Worm (Caenorhabditis elegans) whole organism, young adult: ENCODE data around the gene alfa-1.

Experiments
- B0019.2 ChIP-seq: fragments of 200-800 bp; sonication (Bioruptor generic); conservative IDR thresholded peaks from 2 replicates; pipeline ENCODE4 v1.3.6; 2022; ENCODE audit warnings: missing genetic modification reagents, missing genetic modification characterization, missing compliant biosample characterization
- B0035.1 ChIP-seq: sonication (generic microtip); optimal IDR thresholded peaks from 2 replicates; lab custom pipeline; 2016; ENCODE audit warnings: missing genetic modification characterization, mild to moderate bottlenecking, missing compliant biosample characterization, missing genotype, missing genetic modification reagents
- B0261.1 ChIP-seq: sonication (generic microtip); optimal IDR thresholded peaks from 2 replicates; lab custom pipeline; 2016; ENCODE audit warnings: mild to moderate bottlenecking, missing genetic modification characterization, moderate library complexity, missing compliant biosample characterization
- C06A6.2 ChIP-seq: fragments of 200-800 bp; sonication (Bioruptor generic); conservative IDR thresholded peaks from 2 replicates; pipeline ENCODE4 v1.3.6; 2022; ENCODE audit warnings: missing genetic modification characterization, missing compliant biosample characterization
- D2030.7 ChIP-seq: fragments of 200-800 bp; sonication (Bioruptor generic); IDR thresholded peaks from 2 replicates; pipeline ENCODE4 v1.3.6; 2022; ENCODE audit warnings: missing genetic modification reagents, missing genetic modification characterization, missing compliant biosample characterization
- F10E7.11 ChIP-seq: sonication (generic microtip); optimal IDR thresholded peaks from 2 replicates; lab custom pipeline; 2017; ENCODE audit warnings: mild to moderate bottlenecking, missing genetic modification characterization, moderate library complexity, missing compliant biosample characterization
- F22D6.2 ChIP-seq: sonication (generic microtip); optimal IDR thresholded peaks from 2 replicates; lab custom pipeline; 2016; ENCODE audit warnings: mild to moderate bottlenecking, missing genetic modification characterization, missing compliant biosample characterization
- F23B12.7 ChIP-seq: sonication (generic microtip); optimal IDR thresholded peaks from 2 replicates; lab custom pipeline; 2017; ENCODE audit warnings: missing genetic modification characterization, mild to moderate bottlenecking, missing compliant biosample characterization, antibody characterized with exemption, moderate library complexity; ENCODE audit not compliant: insufficient read depth
- F33H1.4 ChIP-seq: fragments of 200-800 bp; sonication (Bioruptor generic); IDR thresholded peaks from 2 replicates; pipeline ENCODE4 v1.3.6; 2022; ENCODE audit warnings: missing genetic modification reagents, missing genetic modification characterization, missing compliant biosample characterization
- F39B2.1 ChIP-seq: fragments of 200-800 bp; sonication (Bioruptor generic); IDR thresholded peaks from 2 replicates; pipeline ENCODE4 v1.3.6; 2022; ENCODE audit warnings: missing genetic modification reagents, missing genetic modification characterization, missing compliant biosample characterization
- F57C9.4 ChIP-seq: sonication (generic microtip); optimal IDR thresholded peaks from 2 replicates; lab custom pipeline; 2017; ENCODE audit warnings: mild to moderate bottlenecking, missing genetic modification characterization, missing compliant biosample characterization
- K11D2.4 ChIP-seq: fragments of 200-800 bp; sonication (Bioruptor generic); IDR thresholded peaks from 2 replicates; pipeline ENCODE4 v1.3.6; 2022; ENCODE audit warnings: missing genetic modification reagents, missing genetic modification characterization, missing compliant biosample characterization
- T26A5.8 ChIP-seq: sonication (generic microtip); optimal IDR thresholded peaks from 2 replicates; lab custom pipeline; 2016; ENCODE audit warnings: missing genetic modification characterization, missing compliant biosample characterization
- Y67H2A.10 ChIP-seq: fragments of 200-800 bp; sonication (Bioruptor generic); conservative IDR thresholded peaks from 2 replicates; pipeline ENCODE4 v1.3.6; 2022; ENCODE audit warnings: missing genetic modification reagents, missing genetic modification characterization, missing compliant biosample characterization
- Y95B8A.8 ChIP-seq: fragments of 200-800 bp; sonication (Bioruptor generic); IDR thresholded peaks from 2 replicates; pipeline ENCODE4 v1.3.6; 2022; ENCODE audit warnings: missing genetic modification reagents, missing genetic modification characterization, missing compliant biosample characterization
- aptf-3 ChIP-seq: fragments of 200-800 bp; sonication (Bioruptor generic); IDR thresholded peaks from 2 replicates; pipeline ENCODE4 v1.3.6; 2022; ENCODE audit warnings: missing genetic modification characterization, missing compliant biosample characterization
- atf-7 ChIP-seq: sonication (generic microtip); optimal IDR thresholded peaks from 2 replicates; lab custom pipeline; 2017; ENCODE audit warnings: mild to moderate bottlenecking, missing genetic modification characterization, missing compliant biosample characterization
- attf-3 ChIP-seq: fragments of 200-800 bp; sonication (Bioruptor generic); conservative IDR thresholded peaks from 2 replicates; pipeline ENCODE4 v1.3.6; 2022; ENCODE audit warnings: missing genetic modification reagents, missing genetic modification characterization, missing compliant biosample characterization
- bed-1 ChIP-seq: fragments of 200-800 bp; sonication (Bioruptor generic); IDR thresholded peaks from 2 replicates; pipeline ENCODE4 v1.3.6; 2022; ENCODE audit warnings: missing genetic modification reagents, missing genetic modification characterization, missing compliant biosample characterization
- bed-2 ChIP-seq: fragments of 200-800 bp; sonication (Bioruptor generic); IDR thresholded peaks from 2 replicates; pipeline ENCODE4 v1.3.6; 2022; ENCODE audit warnings: missing genetic modification reagents, missing genetic modification characterization, missing compliant biosample characterization
- ceh-40 ChIP-seq: fragments of 200-800 bp; sonication (Bioruptor generic); IDR thresholded peaks from 2 replicates; pipeline ENCODE4 v1.3.6; 2022; ENCODE audit warnings: missing genetic modification characterization, missing compliant biosample characterization
- ceh-58 ChIP-seq: fragments of 200-800 bp; sonication (Bioruptor generic); IDR thresholded peaks from 2 replicates; pipeline ENCODE4 v1.3.6; 2022; ENCODE audit warnings: missing genetic modification characterization, missing compliant biosample characterization
- ceh-91 ChIP-seq: fragments of 200-800 bp; sonication (Bioruptor generic); IDR thresholded peaks from 2 replicates; pipeline ENCODE4 v1.3.6; 2022; ENCODE audit warnings: missing genetic modification reagents, missing genetic modification characterization, missing compliant biosample characterization
- chd-7 ChIP-seq: sonication (generic microtip); optimal IDR thresholded peaks from 2 replicates; lab custom pipeline; 2016; ENCODE audit warnings: mild to moderate bottlenecking, missing genetic modification characterization, moderate library complexity, missing compliant biosample characterization
- dox-1 ChIP-seq: fragments of 200-800 bp; sonication (Bioruptor generic); IDR thresholded peaks from 2 replicates; pipeline ENCODE4 v1.3.6; 2022; ENCODE audit warnings: missing genetic modification reagents, missing genetic modification characterization, missing compliant biosample characterization
- egl-18 ChIP-seq: fragments of 200-800 bp; sonication (Bioruptor generic); IDR thresholded peaks from 2 replicates; pipeline ENCODE4 v1.3.6; 2022; ENCODE audit warnings: missing genetic modification reagents, missing genetic modification characterization, missing compliant biosample characterization
- egl-44 ChIP-seq: fragments of 200-800 bp; sonication (Bioruptor generic); IDR thresholded peaks from 2 replicates; pipeline ENCODE4 v1.3.6; 2022; ENCODE audit warnings: missing genetic modification reagents, missing genetic modification characterization, missing compliant biosample characterization
- ekl-4 ChIP-seq: fragments of 200-800 bp; sonication (Bioruptor generic); IDR thresholded peaks from 2 replicates; pipeline ENCODE4 v1.3.6; 2022; ENCODE audit warnings: missing genetic modification reagents, missing genetic modification characterization, missing compliant biosample characterization
- hlh-12 ChIP-seq: sonication (generic microtip); optimal IDR thresholded peaks from 2 replicates; lab custom pipeline; 2016; ENCODE audit warnings: missing genetic modification characterization, missing compliant biosample characterization
- hmg-20 ChIP-seq: fragments of 200-800 bp; sonication (Bioruptor generic); IDR thresholded peaks from 2 replicates; pipeline ENCODE4 v1.3.6; 2022; ENCODE audit warnings: missing genetic modification reagents, missing genetic modification characterization, missing compliant biosample characterization
- lir-1 ChIP-seq: fragments of 200-800 bp; sonication (Bioruptor generic); conservative IDR thresholded peaks from 2 replicates; pipeline ENCODE4 v1.3.6; 2022; ENCODE audit warnings: missing genetic modification reagents, missing genetic modification characterization, missing compliant biosample characterization
- madf-3 ChIP-seq: fragments of 200-800 bp; sonication (Bioruptor generic); IDR thresholded peaks from 2 replicates; pipeline ENCODE4 v1.3.6; 2022; ENCODE audit warnings: missing genetic modification reagents, missing genetic modification characterization, missing compliant biosample characterization
- mcd-1 ChIP-seq: fragments of 200-800 bp; sonication (Bioruptor generic); IDR thresholded peaks from 2 replicates; pipeline ENCODE4 v1.3.6; 2022; ENCODE audit warnings: missing genetic modification reagents, missing genetic modification characterization, missing compliant biosample characterization
- nfya-1 ChIP-seq: sonication (generic microtip); optimal IDR thresholded peaks from 2 replicates; lab custom pipeline; 2017; ENCODE audit warnings: antibody characterized with exemption, missing compliant biosample characterization, missing genetic modification characterization, borderline replicate concordance; ENCODE audit not compliant: insufficient read depth
- nfya-2 ChIP-seq: fragments of 200-800 bp; sonication (Bioruptor generic); IDR thresholded peaks from 2 replicates; pipeline ENCODE4 v1.3.6; 2022; ENCODE audit warnings: missing genetic modification reagents, missing genetic modification characterization, missing compliant biosample characterization
- nfyb-1 ChIP-seq: fragments of 200-800 bp; sonication (Bioruptor generic); IDR thresholded peaks from 2 replicates; pipeline ENCODE4 v1.3.6; 2022; ENCODE audit warnings: missing genetic modification reagents, missing genetic modification characterization, missing compliant biosample characterization
- nhr-27 ChIP-seq: fragments of 200-800 bp; sonication (Bioruptor generic); optimal IDR thresholded peaks from 2 replicates; lab custom pipeline; 2018; ENCODE audit warnings: mild to moderate bottlenecking, missing genetic modification characterization, moderate library complexity, missing compliant biosample characterization
- snpc-1.1 ChIP-seq: sonication (generic microtip); optimal IDR thresholded peaks from 2 replicates; lab custom pipeline; 2017; ENCODE audit warnings: missing genetic modification characterization, mild to moderate bottlenecking, missing compliant biosample characterization, antibody characterized with exemption, moderate library complexity, missing genotype, missing genetic modification reagents; ENCODE audit not compliant: insufficient read depth
- somi-1 ChIP-seq: fragments of 200-800 bp; sonication (Bioruptor generic); optimal IDR thresholded peaks from 2 replicates; lab custom pipeline; 2018; ENCODE audit warnings: mild to moderate bottlenecking, missing genetic modification characterization, missing compliant biosample characterization
- tbp1 ChIP-seq: fragments of 200-800 bp; sonication (Bioruptor generic); optimal IDR thresholded peaks from 2 replicates; lab custom pipeline; 2018; ENCODE audit warnings: mild to moderate bottlenecking, missing genetic modification characterization, missing compliant biosample characterization
- tbx-9 ChIP-seq: sonication (generic microtip); optimal IDR thresholded peaks from 2 replicates; lab custom pipeline; 2016; ENCODE audit warnings: borderline replicate concordance, missing genetic modification characterization, inconsistent platforms, missing compliant biosample characterization
- tlf-1 ChIP-seq: fragments of 200-800 bp; sonication (Bioruptor generic); optimal IDR thresholded peaks from 2 replicates; lab custom pipeline; 2018; ENCODE audit warnings: mild to moderate bottlenecking, missing genetic modification characterization, missing compliant biosample characterization
- xnd-1 ChIP-seq: sonication (generic microtip); optimal IDR thresholded peaks from 2 replicates; lab custom pipeline; 2016; ENCODE audit warnings: missing genotype, missing genetic modification reagents, missing genetic modification characterization, missing compliant biosample characterization
- zfh-2 ChIP-seq: fragments of 200-800 bp; sonication (Bioruptor generic); conservative IDR thresholded peaks from 2 replicates; pipeline ENCODE4 v1.3.6; 2022; ENCODE audit warnings: missing genetic modification reagents, missing genetic modification characterization, missing compliant biosample characterization
- ztf-22 ChIP-seq: fragments of 200-800 bp; sonication (Bioruptor generic); optimal IDR thresholded peaks from 2 replicates; lab custom pipeline; 2018; ENCODE audit warnings: mild to moderate bottlenecking, missing genetic modification characterization, moderate library complexity, missing compliant biosample characterization
- ztf-28 ChIP-seq: fragments of 200-800 bp; sonication (Bioruptor generic); IDR thresholded peaks from 2 replicates; pipeline ENCODE4 v1.3.6; 2022; ENCODE audit warnings: missing genetic modification reagents, missing genetic modification characterization, missing compliant biosample characterization
- ztf-6 ChIP-seq: fragments of 200-800 bp; sonication (Bioruptor generic); IDR thresholded peaks from 2 replicates; pipeline ENCODE4 v1.3.6; 2022; ENCODE audit warnings: missing genetic modification reagents, missing genetic modification characterization, missing compliant biosample characterization

alfa-1 gene

DNA sequence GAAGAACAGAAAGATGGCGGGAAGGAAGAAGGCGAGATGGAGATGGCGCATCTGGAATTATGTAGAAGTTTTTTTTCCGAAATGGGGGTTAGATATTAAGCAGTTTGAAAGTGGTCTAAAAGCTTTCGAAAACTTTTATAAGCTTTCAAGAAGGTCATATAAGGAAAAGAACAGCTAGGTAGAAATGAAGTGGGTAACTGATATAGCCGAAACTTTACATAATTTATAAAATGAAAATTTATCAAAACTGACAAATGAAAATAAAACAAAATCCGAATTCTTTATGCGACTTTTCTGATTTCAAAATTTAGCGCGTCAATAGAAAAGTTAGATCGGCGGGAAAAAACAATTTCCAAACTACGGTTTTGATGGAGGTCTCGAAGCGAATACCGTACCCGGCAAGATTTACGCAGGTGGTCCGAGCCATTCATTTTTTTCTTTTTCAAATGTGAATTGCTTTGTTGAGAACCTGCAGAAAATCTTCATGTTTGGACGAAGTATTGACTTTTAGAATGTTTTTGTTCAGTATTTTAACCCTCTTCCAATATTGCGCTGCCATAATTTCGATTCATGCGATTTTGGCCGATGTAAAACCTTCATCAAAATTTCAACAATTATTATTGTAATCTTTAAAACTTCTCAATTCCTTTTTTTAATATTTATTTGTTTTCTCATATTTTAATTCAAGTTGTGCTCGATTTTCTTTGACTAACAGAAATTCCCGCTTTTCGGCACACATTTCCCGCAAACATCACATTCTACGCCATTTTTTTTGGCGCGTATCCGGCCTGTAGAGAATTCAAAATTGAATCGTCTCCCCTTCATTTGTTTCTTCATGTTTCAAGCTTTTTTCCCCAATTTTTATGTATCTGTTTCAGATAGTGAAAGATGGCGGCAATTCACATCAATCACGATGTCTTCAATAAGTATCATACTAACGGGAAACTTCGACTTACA lies 1.7 kb upstream of the alfa-1 start, which contains the start of the genes F18A1.7 and rpa-1 (continued):
- TF ChIP-seq tbx-9 (tag; lab: Kevin White, UChicago) = no peak
- TF ChIP-seq D2030.7 (GFP tag; lab: Robert Waterston, UW) = peak; percentile 94
- no peak for TF ChIP-seq zfh-2 (GFP tag; lab: Robert Waterston, UW)
- no peak for TF ChIP-seq C06A6.2 (GFP tag; lab: Robert Waterston, UW)
- no peak for TF ChIP-seq snpc-1.1 (tag; lab: Kevin White, UChicago)
- TF ChIP-seq tlf-1 = peak; percentile 79
- TF ChIP-seq F57C9.4 = no peak
- no peak for TF ChIP-seq F22D6.2 (tag; lab: Kevin White, UChicago)
- TF ChIP-seq nfya-2 (GFP tag; lab: Robert Waterston, UW) = no peak
- peak; percentile 76 for TF ChIP-seq ekl-4 (GFP tag; lab: Robert Waterston, UW)
- no peak for TF ChIP-seq Y67H2A.10 (GFP tag; lab: Robert Waterston, UW)
- no peak for TF ChIP-seq F10E7.11 (tag; lab: Kevin White, UChicago)
- no peak for TF ChIP-seq ceh-40
- no peak for TF ChIP-seq F39B2.1 (GFP tag; lab: Robert Waterston, UW)
- TF ChIP-seq F33H1.4 (GFP tag; lab: Robert Waterston, UW) = peak; percentile 97
- no peak for TF ChIP-seq nhr-27 (tag; lab: Kevin White, UChicago)
- peak; percentile 33 for TF ChIP-seq tbp1
- TF ChIP-seq xnd-1 (tag; lab: Kevin White, UChicago) = peak; percentile 95
- no peak for TF ChIP-seq ztf-28 (GFP tag; lab: Robert Waterston, UW)
- no peak for TF ChIP-seq lir-1 (GFP tag; lab: Robert Waterston, UW)
- TF ChIP-seq ztf-6 (GFP tag; lab: Robert Waterston, UW) = no peak
- TF ChIP-seq bed-1 (GFP tag; lab: Robert Waterston, UW) = no peak
- TF ChIP-seq ceh-58 = no peak
- no peak for TF ChIP-seq chd-7 (tag; lab: Kevin White, UChicago)
- no peak for TF ChIP-seq egl-44 (GFP tag; lab: Robert Waterston, UW)
- no peak for TF ChIP-seq nfya-1 (tag; lab: Kevin White, UChicago)
- TF ChIP-seq mcd-1 = peak; percentile 48
- peak; percentile 80 for TF ChIP-seq madf-3 (GFP tag; lab: Robert Waterston, UW)
- TF ChIP-seq attf-3 (GFP tag; lab: Robert Waterston, UW) = no peak
- no peak for TF ChIP-seq somi-1
- no peak for TF ChIP-seq hlh-12 (tag; lab: Kevin White, UChicago)
- no peak for TF ChIP-seq atf-7
- peak; percentile 81 for TF ChIP-seq dox-1 (GFP tag; lab: Robert Waterston, UW)
- no peak for TF ChIP-seq aptf-3 (GFP tag; lab: Robert Waterston, UW)
- TF ChIP-seq nfyb-1 = no peak
- no peak for TF ChIP-seq bed-2 (GFP tag; lab: Robert Waterston, UW)
- 0 out of 2 replicates have a peak, but pooled peaks have one; percentile 66 for TF ChIP-seq Y95B8A.8 (GFP tag; lab: Robert Waterston, UW)
- TF ChIP-seq F23B12.7 = no peak
- TF ChIP-seq ceh-91 (GFP tag; lab: Robert Waterston, UW) = peak; percentile 96
- no peak for TF ChIP-seq K11D2.4 (GFP tag; lab: Robert Waterston, UW)
- no peak for TF ChIP-seq B0035.1
- TF ChIP-seq B0019.2 = peak; percentile 58
- TF ChIP-seq hmg-20 (GFP tag; lab: Robert Waterston, UW) = no peak
- TF ChIP-seq B0261.1 = no peak
- TF ChIP-seq T26A5.8 (tag; lab: Kevin White, UChicago) = no peak
- TF ChIP-seq egl-18 (GFP tag; lab: Robert Waterston, UW) = no peak
- TF ChIP-seq ztf-22 = no peak
